Fruit fly (Drosophila melanogaster): ENCODE measurements around the gene CG14275.

The CG14275 gene

DNA sequence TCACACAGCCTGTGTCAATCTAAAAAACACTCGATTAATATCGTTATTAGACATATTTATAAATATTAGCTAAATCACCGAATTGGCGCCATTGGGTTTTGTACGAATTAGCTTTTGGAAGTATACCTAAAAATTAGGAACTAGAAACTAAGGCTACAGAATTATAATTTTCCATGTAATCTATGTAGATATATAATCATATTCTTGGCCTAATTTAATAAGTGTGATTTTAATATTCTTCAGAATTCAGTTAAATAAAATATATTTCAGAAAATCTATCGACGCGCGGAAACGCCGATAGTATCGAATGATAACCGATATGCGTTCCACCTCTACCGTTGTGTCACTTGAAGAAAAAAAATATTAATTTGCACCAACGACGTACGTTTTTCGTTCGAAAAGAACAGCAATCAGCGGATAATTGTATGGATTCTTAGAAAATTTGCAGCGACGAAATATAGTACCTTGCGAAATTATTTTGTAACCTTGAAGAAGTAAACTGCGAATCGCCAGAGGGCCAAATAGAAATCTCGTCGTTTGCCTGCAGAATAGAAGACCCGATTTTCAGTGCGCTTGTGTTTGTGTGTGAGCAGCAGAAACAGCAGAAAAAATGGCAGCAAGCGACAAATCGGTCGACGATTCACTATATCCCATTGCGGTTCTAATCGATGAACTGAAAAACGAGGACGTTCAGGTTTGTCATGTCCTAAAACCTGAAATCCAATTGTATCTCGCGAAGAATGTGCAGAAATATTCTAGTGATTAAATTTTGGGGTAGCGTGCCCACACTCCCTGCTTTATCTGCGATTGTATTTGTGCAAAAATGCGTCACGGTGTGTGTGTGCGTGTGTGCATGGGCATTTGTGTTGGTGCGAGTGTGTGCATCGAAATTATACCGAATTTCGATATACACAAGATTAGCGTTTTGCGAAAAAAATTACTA lies 38.7 kb downstream of the CG14275 start, which contains the start of gene Pp2A-29B (continued):
- TF ChIP-seq CG6654 (GFP tag; optimal IDR thresholded peaks at IDR 0.05) = no peak
- TF ChIP-seq Neu2 (GFP tag; optimal IDR thresholded peaks at IDR 0.05; ENCODE audit: borderline replicate concordance) = no peak
- TF ChIP-seq PHDP (tag; optimal IDR thresholded peaks at IDR 0.05) = no peak
- peak; percentile 39 for TF ChIP-seq Xbp1 (GFP tag; optimal IDR thresholded peaks at IDR 0.05)
- no peak for TF ChIP-seq CG18599 (GFP tag; optimal IDR thresholded peaks at IDR 0.05)
- TF ChIP-seq Sox102F (GFP tag; optimal IDR thresholded peaks at IDR 0.05) = no peak
- no peak for TF ChIP-seq Side (GFP tag; optimal IDR thresholded peaks at IDR 0.05)
- TF ChIP-seq MTF-1 (GFP tag; optimal IDR thresholded peaks at IDR 0.05; ENCODE audit: borderline replicate concordance) = no peak
- no peak for TF ChIP-seq Ravus (GFP tag; IDR thresholded peaks at IDR 0.05)
- no peak for TF ChIP-seq fu2 (GFP tag; optimal IDR thresholded peaks at IDR 0.05)
- no peak for TF ChIP-seq Optix (GFP tag; IDR thresholded peaks at IDR 0.05)
- TF ChIP-seq danr (GFP tag; IDR thresholded peaks at IDR 0.05) = no peak
- TF ChIP-seq CG11398 (GFP tag; optimal IDR thresholded peaks at IDR 0.05) = no peak
- no peak for TF ChIP-seq br (optimal IDR thresholded peaks at IDR 0.05)
- no peak for TF ChIP-seq Poxn (GFP tag; IDR thresholded peaks at IDR 0.05)
- TF ChIP-seq zfh2 (GFP tag; optimal IDR thresholded peaks at IDR 0.05) = peak; percentile 29
- TF ChIP-seq CG4617 (GFP tag; optimal IDR thresholded peaks at IDR 0.05; ENCODE audit: borderline replicate concordance) = peak; percentile 69
- TF ChIP-seq Mes4 (GFP tag; optimal IDR thresholded peaks at IDR 0.05) = no peak
- no peak for TF ChIP-seq Rx (GFP tag; IDR thresholded peaks at IDR 0.05)
- peak; percentile 65 for TF ChIP-seq YL-1 (GFP tag; optimal IDR thresholded peaks at IDR 0.05)
- TF ChIP-seq vnd (GFP tag; IDR thresholded peaks at IDR 0.05; ENCODE audit: partially characterized antibody) = peak; percentile 100
- no peak for TF ChIP-seq cas (GFP tag; IDR thresholded peaks at IDR 0.05)
- TF ChIP-seq CG10543 (GFP tag; optimal IDR thresholded peaks at IDR 0.05) = peak; percentile 52
- peak; percentile 96 for TF ChIP-seq Opbp (GFP tag; IDR thresholded peaks at IDR 0.05; ENCODE audit: partially characterized antibody)
- TF ChIP-seq wek (GFP tag; optimal IDR thresholded peaks at IDR 0.05) = no peak
- TF ChIP-seq nom (GFP tag; optimal IDR thresholded peaks at IDR 0.05) = no peak
- no peak for TF ChIP-seq cwo (GFP tag; optimal IDR thresholded peaks at IDR 0.05)
- no peak for TF ChIP-seq CG9876 (GFP tag; optimal IDR thresholded peaks at IDR 0.05)
- TF ChIP-seq CG2889 (GFP tag; IDR thresholded peaks at IDR 0.05) = no peak
- TF ChIP-seq ac (GFP tag; optimal IDR thresholded peaks at IDR 0.05) = no peak
- TF ChIP-seq pum (GFP tag; optimal IDR thresholded peaks at IDR 0.05) = no peak
- TF ChIP-seq CG1529 (GFP tag; optimal IDR thresholded peaks at IDR 0.05) = no peak
- TF ChIP-seq CG11723 (GFP tag; optimal IDR thresholded peaks at IDR 0.05) = no peak
- TF ChIP-seq Pdp1 (GFP tag; optimal IDR thresholded peaks at IDR 0.05) = peak in 1 of 2 experiments; percentile 74
- TF ChIP-seq az2 (GFP tag; optimal IDR thresholded peaks at IDR 0.05) = peak; percentile 3
- TF ChIP-seq salm (tag; optimal IDR thresholded peaks at IDR 0.05) = no peak
- no peak for TF ChIP-seq fru (optimal IDR thresholded peaks at IDR 0.05)
- TF ChIP-seq Asciz (GFP tag; optimal IDR thresholded peaks at IDR 0.05) = no peak
- TF ChIP-seq CG17568 (GFP tag; optimal IDR thresholded peaks at IDR 0.05) = peak; percentile 7
- TF ChIP-seq Adf1 (GFP tag; IDR thresholded peaks at IDR 0.05) = no peak
- peak; percentile 7 for TF ChIP-seq CG17912 (GFP tag; optimal IDR thresholded peaks at IDR 0.05)
- no peak for TF ChIP-seq corto (GFP tag; optimal IDR thresholded peaks at IDR 0.05)
- TF ChIP-seq HLH3B (GFP tag; IDR thresholded peaks at IDR 0.05) = no peak
- no peak for TF ChIP-seq fd64A (GFP tag; optimal IDR thresholded peaks at IDR 0.05)
- TF ChIP-seq gcm2 (GFP tag; optimal IDR thresholded peaks at IDR 0.05) = no peak
- no peak for TF ChIP-seq CG14667 (GFP tag; IDR thresholded peaks at IDR 0.05)
- no peak for TF ChIP-seq NC2β (GFP tag; optimal IDR thresholded peaks at IDR 0.05)
- TF ChIP-seq hkb (optimal IDR thresholded peaks at IDR 0.05) = no peak
- no peak for TF ChIP-seq hkb (GFP tag; IDR thresholded peaks at IDR 0.05)
- TF ChIP-seq stc (GFP tag; IDR thresholded peaks at IDR 0.05) = no peak

Data from whole organism, embryonic.